Worm (Caenorhabditis elegans) whole organism, L2 larva: ENCODE measurements around the gene K03B4.2.

ENCODE experiments used
- C34F6.9 ChIP-seq: fragments of 150-350 bp; optimal IDR thresholded peaks from 2 replicates; lab custom pipeline; 2014; ENCODE audit warnings: missing biosample characterization, missing genetic modification characterization
- F13H6.1 ChIP-seq: sonication (generic microtip); optimal IDR thresholded peaks from 2 replicates; lab custom pipeline; 2016; ENCODE audit warnings: missing genetic modification characterization, missing compliant biosample characterization
- Y55F3AM.14 ChIP-seq: fragments of 200-800 bp; sonication (Bioruptor generic); optimal IDR thresholded peaks from 2 replicates; lab custom pipeline; 2018; ENCODE audit warnings: mild to moderate bottlenecking, missing genetic modification characterization, missing compliant biosample characterization
- alr-1 ChIP-seq: fragments of 150-350 bp; optimal IDR thresholded peaks from 2 replicates; lab custom pipeline; 2014; ENCODE audit warnings: missing biosample characterization, missing genetic modification characterization
- aly-2 ChIP-seq: fragments of 150-350 bp; optimal IDR thresholded peaks from 2 replicates; lab custom pipeline; 2014; ENCODE audit warnings: missing biosample characterization, missing genetic modification characterization
- ama-1 ChIP-seq: fragments of 150-350 bp; optimal IDR thresholded peaks from 2 replicates; lab custom pipeline; 2018; ENCODE audit warnings: inconsistent platforms
- blmp-1 ChIP-seq: sonication (generic microtip); optimal IDR thresholded peaks from 2 replicates; lab custom pipeline; 2017; ENCODE audit warnings: missing genetic modification characterization, mild to moderate bottlenecking, missing compliant biosample characterization, antibody characterized with exemption, moderate library complexity; ENCODE audit not compliant: insufficient read depth
- ceh-16 ChIP-seq: fragments of 150-350 bp; optimal IDR thresholded peaks from 2 replicates; lab custom pipeline; 2014; ENCODE audit warnings: missing biosample characterization, missing genetic modification characterization
- crh-2 ChIP-seq: sonication (generic microtip); optimal IDR thresholded peaks from 2 replicates; lab custom pipeline; 2017; ENCODE audit warnings: missing biosample characterization, missing genetic modification characterization
- egl-27 ChIP-seq: sonication (generic microtip); optimal IDR thresholded peaks from 3 replicates; lab custom pipeline; 2017; ENCODE audit warnings: missing biosample characterization, missing genetic modification reagents, missing genetic modification characterization
- elt-1 ChIP-seq: fragments of 150-350 bp; optimal IDR thresholded peaks from 2 replicates; lab custom pipeline; 2014; ENCODE audit warnings: missing biosample characterization, missing genetic modification characterization
- elt-3 ChIP-seq: sonication (generic microtip); optimal IDR thresholded peaks from 2 replicates; lab custom pipeline; 2017; ENCODE audit warnings: missing biosample characterization, missing genetic modification characterization
- fos-1 ChIP-seq: fragments of 150-350 bp; optimal IDR thresholded peaks from 2 replicates; lab custom pipeline; 2014; ENCODE audit warnings: missing biosample characterization, missing genetic modification characterization
- gmeb-1 ChIP-seq: fragments of 150-350 bp; optimal IDR thresholded peaks from 2 replicates; lab custom pipeline; 2014; ENCODE audit warnings: missing biosample characterization, missing genetic modification characterization
- lin-11 ChIP-seq: fragments of 150-350 bp; sonication (generic microtip); optimal IDR thresholded peaks from 2 replicates; lab custom pipeline; 2014; ENCODE audit warnings: missing biosample characterization, missing genetic modification characterization, inconsistent platforms, mixed read lengths
- lin-39 ChIP-seq: fragments of 150-350 bp; optimal IDR thresholded peaks from 2 replicates; lab custom pipeline; 2014; ENCODE audit warnings: missing biosample characterization, missing genetic modification reagents, missing genetic modification characterization
- lsy-2 ChIP-seq, 2 experiments: fragments of 150-350 bp in 1 of 2; sonication (generic microtip) in 1 of 2; optimal IDR thresholded peaks; 2 replicates each; lab custom pipeline; 2014 to 2017; ENCODE audit warnings: missing biosample characterization in 2 of 2, missing genetic modification characterization in 2 of 2
- mab-5 ChIP-seq: fragments of 150-350 bp; optimal IDR thresholded peaks from 2 replicates; lab custom pipeline; 2014; ENCODE audit warnings: missing biosample characterization, missing genetic modification characterization
- mbf-1 ChIP-seq: sonication (generic microtip); optimal IDR thresholded peaks from 2 replicates; lab custom pipeline; 2017; ENCODE audit warnings: missing biosample characterization, missing genetic modification characterization
- mdl-1 ChIP-seq, 2 experiments: fragments of 150-350 bp in 1 of 2; sonication (generic microtip) in 1 of 2; optimal IDR thresholded peaks; 2 replicates each; lab custom pipeline; 2017; ENCODE audit warnings: missing biosample characterization in 2 of 2, missing genetic modification characterization in 2 of 2
- nhr-11 ChIP-seq: fragments of 150-350 bp; optimal IDR thresholded peaks from 2 replicates; lab custom pipeline; 2014; ENCODE audit warnings: missing biosample characterization, missing genetic modification characterization
- nhr-23 ChIP-seq: fragments of 150-350 bp; optimal IDR thresholded peaks from 2 replicates; lab custom pipeline; 2014; ENCODE audit warnings: missing biosample characterization, missing genetic modification reagents, missing genetic modification characterization
- nhr-25 ChIP-seq: fragments of 150-350 bp; sonication (generic microtip); optimal IDR thresholded peaks from 3 replicates; lab custom pipeline; 2014; ENCODE audit warnings: missing biosample characterization, missing genetic modification characterization
- nhr-77 ChIP-seq: fragments of 150-350 bp; optimal IDR thresholded peaks from 2 replicates; lab custom pipeline; 2014; ENCODE audit warnings: missing biosample characterization, missing genetic modification characterization
- peb-1 ChIP-seq: fragments of 150-350 bp; optimal IDR thresholded peaks from 2 replicates; lab custom pipeline; 2014; ENCODE audit warnings: missing biosample characterization, missing genetic modification characterization
- sem-4 ChIP-seq: fragments of 150-350 bp; optimal IDR thresholded peaks from 2 replicates; lab custom pipeline; 2014; ENCODE audit warnings: missing biosample characterization, missing genetic modification reagents, missing genetic modification characterization
- skn-1 ChIP-seq: sonication (generic microtip); optimal IDR thresholded peaks from 2 replicates; lab custom pipeline; 2017; ENCODE audit warnings: missing biosample characterization, missing genetic modification characterization
- sma-9 ChIP-seq, 2 experiments: fragments of 150-350 bp in 1 of 2; sonication (generic microtip) in 1 of 2; optimal IDR thresholded peaks; 2 replicates each; lab custom pipeline; 2014 to 2016; ENCODE audit warnings: missing genetic modification characterization in 2 of 2, mild to moderate bottlenecking in 1 of 2, missing biosample characterization in 1 of 2, missing compliant biosample characterization in 1 of 2, missing genetic modification reagents in 1 of 2, moderate library complexity in 1 of 2
- unc-39 ChIP-seq: fragments of 150-350 bp; optimal IDR thresholded peaks from 2 replicates; lab custom pipeline; 2014; ENCODE audit warnings: missing biosample characterization, missing genetic modification characterization
- unc-55 ChIP-seq: fragments of 150-350 bp; sonication (generic microtip); optimal IDR thresholded peaks from 3 replicates; lab custom pipeline; 2014; ENCODE audit warnings: missing biosample characterization, missing genetic modification reagents, missing genetic modification characterization
- unc-62 ChIP-seq: fragments of 150-350 bp; optimal IDR thresholded peaks from 2 replicates; lab custom pipeline; 2014; ENCODE audit warnings: missing biosample characterization, missing genetic modification reagents, missing genetic modification characterization
- ztf-1 ChIP-seq: fragments of 200-800 bp; sonication (Bioruptor generic); conservative IDR thresholded peaks from 2 replicates; pipeline ENCODE4 v1.3.6; 2022; ENCODE audit warnings: missing genetic modification characterization, missing compliant biosample characterization

The K03B4.2 gene

ce11 chrV:4653093-4653492 lies 34.7 kb upstream of the K03B4.2 start:
- TF ChIP-seq mdl-1 (tag; optimal IDR thresholded peaks at IDR 0.05; lab: Kevin White, UChicago) (no peak), Y55F3AM.14 (GFP tag; lab: Kevin White, UChicago) (peak; percentile 50)

ce11 chrV:4653871-4654605 lies 33.8 kb upstream of the K03B4.2 start, which contains the start of the genes col-139 and F41F3.1:
Gene col-139, minus strand, starts transcription at chrV:4653971.
Gene F41F3.1, plus strand, starts transcription at chrV:4654555.
- TF ChIP-seq alr-1 (no peak), nhr-25 (no peak), unc-39 (no peak), nhr-11 (tag; lab: Kevin White, UChicago) (no peak), unc-62 (no peak), fos-1 (tag; lab: Kevin White, UChicago) (no peak), sem-4 (tag; lab: Kevin White, UChicago) (no peak)

ce11 chrV:4655175-4655574 lies 32.6 kb upstream of the K03B4.2 start, which contains the start of gene F41F3.9:
Gene F41F3.9, plus strand, starts transcription at chrV:4655475.
- TF ChIP-seq skn-1 (no peak), sma-9 (GFP tag; optimal IDR thresholded peaks at IDR 0.05; lab: Kevin White, UChicago) (no peak), sma-9 (tag; optimal IDR thresholded peaks at IDR 0.05; lab: Kevin White, UChicago) (no peak), nhr-23 (tag; lab: Kevin White, UChicago) (no peak), elt-1 (tag; lab: Kevin White, UChicago) (no peak), F13H6.1 (tag; lab: Kevin White, UChicago) (no peak), lin-11 (tag; lab: Kevin White, UChicago) (no peak), gmeb-1 (tag; lab: Kevin White, UChicago) (no peak), blmp-1 (tag; lab: Kevin White, UChicago) (no peak)

ce11 chrV:4662400-4662799 lies 25.4 kb upstream of the K03B4.2 start, which contains the start of gene srx-74:
Gene srx-74, minus strand, starts transcription at chrV:4662500.
- TF ChIP-seq mdl-1 (tag; optimal IDR thresholded peaks at IDR 0.05; lab: Kevin White, UChicago) (no peak), aly-2 (no peak), sma-9 (GFP tag; optimal IDR thresholded peaks at IDR 0.05; lab: Kevin White, UChicago) (no peak), sma-9 (tag; optimal IDR thresholded peaks at IDR 0.05; lab: Kevin White, UChicago) (no peak), alr-1 (no peak), unc-62 (no peak), ceh-16 (tag; lab: Kevin White, UChicago) (no peak), peb-1 (tag; lab: Kevin White, UChicago) (no peak), nhr-77 (tag; lab: Kevin White, UChicago) (no peak), egl-27 (tag; lab: Kevin White, UChicago) (no peak), unc-39 (no peak), elt-3 (tag; lab: Kevin White, UChicago) (no peak), ama-1 (lab: Kevin White, UChicago) (no peak), lin-39 (no peak), gmeb-1 (tag; lab: Kevin White, UChicago) (no peak), F13H6.1 (tag; lab: Kevin White, UChicago) (no peak), mab-5 (tag; lab: Kevin White, UChicago) (no peak), crh-2 (tag; lab: Kevin White, UChicago) (no peak), mbf-1 (tag; lab: Kevin White, UChicago) (no peak)

ce11 chrV:4665651-4666050 lies 22.1 kb upstream of the K03B4.2 start, which contains the start of gene srx-73:
Gene srx-73, minus strand, starts transcription at chrV:4665751.
- TF ChIP-seq blmp-1 (tag; lab: Kevin White, UChicago) (no peak), mdl-1 (tag; optimal IDR thresholded peaks at IDR 0.05; lab: Kevin White, UChicago) (no peak), lsy-2 (tag; optimal IDR thresholded peaks at IDR 0.05; lab: Kevin White, UChicago) (no peak), mbf-1 (tag; lab: Kevin White, UChicago) (no peak), alr-1 (no peak), C34F6.9 (tag; lab: Kevin White, UChicago) (no peak), unc-55 (GFP tag; lab: Kevin White, UChicago) (no peak), ztf-1 (GFP tag; lab: Robert Waterston, UW) (no peak), sem-4 (tag; lab: Kevin White, UChicago) (no peak), nhr-11 (tag; lab: Kevin White, UChicago) (no peak), elt-1 (tag; lab: Kevin White, UChicago) (no peak), unc-39 (no peak), gmeb-1 (tag; lab: Kevin White, UChicago) (no peak), sma-9 (GFP tag; optimal IDR thresholded peaks at IDR 0.05; lab: Kevin White, UChicago) (no peak), sma-9 (tag; optimal IDR thresholded peaks at IDR 0.05; lab: Kevin White, UChicago) (no peak), fos-1 (tag; lab: Kevin White, UChicago) (no peak), Y55F3AM.14 (GFP tag; lab: Kevin White, UChicago) (no peak), unc-62 (no peak), nhr-77 (tag; lab: Kevin White, UChicago) (no peak)
